Fruit fly (Drosophila melanogaster) whole organism: Measurements from ENCODE around the gene CG34293.

Source experiments
- CG8478 ChIP-seq: fragments of >200 bp; optimal IDR thresholded peaks from 2 replicates; lab custom pipeline; 2018; ENCODE audit warnings: inconsistent platforms
- Dll ChIP-seq: fragments of >200 bp; optimal IDR thresholded peaks from 2 replicates; lab custom pipeline; 2017
- EcR ChIP-seq, 2 experiments: fragments of >200 bp; optimal IDR thresholded peaks; 2 replicates each; lab custom pipeline; 2017; ENCODE audit warnings: missing biosample characterization in 2 of 2, missing genetic modification characterization in 2 of 2, missing genetic modification reagents in 2 of 2
- pan ChIP-seq: fragments of >200 bp; optimal IDR thresholded peaks from 2 replicates; lab custom pipeline; 2017
- psq ChIP-seq: fragments of >200 bp; optimal IDR thresholded peaks from 2 replicates; lab custom pipeline; 2017
- usp ChIP-seq: fragments of >200 bp; optimal IDR thresholded peaks from 2 replicates; lab custom pipeline; 2017; ENCODE audit warnings: missing biosample characterization, missing genetic modification characterization, mixed read lengths

DNA sequence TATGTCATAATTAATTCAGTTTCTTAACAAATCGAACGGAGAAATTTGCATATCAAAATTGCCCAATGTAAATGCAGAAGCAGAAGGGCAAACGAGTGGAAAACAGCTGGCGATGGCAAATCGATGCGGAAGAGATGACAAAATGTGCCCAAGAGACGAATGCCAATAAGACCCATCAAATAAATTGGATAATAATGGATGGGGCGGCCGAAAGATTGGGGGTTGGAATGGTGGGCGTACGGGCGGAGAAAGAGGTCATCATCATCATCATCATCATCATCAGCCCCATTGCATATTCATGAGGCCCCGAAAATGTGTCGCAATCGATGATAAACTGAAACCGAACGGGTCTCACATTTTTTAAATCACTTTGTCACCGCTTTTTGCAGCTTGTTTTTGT lies 31.4 kb downstream of the CG34293 start:
- no peak for TF ChIP-seq CG8478 (lab: Kevin White, UChicago)
- no peak for TF ChIP-seq Dll (lab: Kevin White, UChicago)
- no peak for TF ChIP-seq psq
- no peak for TF ChIP-seq EcR (GFP tag; optimal IDR thresholded peaks at IDR 0.05; lab: Kevin White, UChicago)
- no peak for TF ChIP-seq usp (GFP tag; lab: Kevin White, UChicago)
- TF ChIP-seq pan (lab: Kevin White, UChicago) = no peak
